Worm (Caenorhabditis elegans): Measurements from ENCODE around the gene col-77.

- TF ChIP-seq ama-1 (optimal IDR thresholded peaks at IDR 0.05) (no peak), pes-1 (GFP tag; IDR thresholded peaks at IDR 0.05) (peak; percentile 69), tra-4 (tag; optimal IDR thresholded peaks at IDR 0.05) (no peak), hnd-1 (tag; optimal IDR thresholded peaks at IDR 0.05) (no peak), ceh-13 (GFP tag; optimal IDR thresholded peaks at IDR 0.05) (no peak), F13C5.2 (tag; optimal IDR thresholded peaks at IDR 0.05) (peak; percentile 76), ets-7 (tag; optimal IDR thresholded peaks at IDR 0.05) (no peak), flt-1 (GFP tag; IDR thresholded peaks at IDR 0.05) (no peak), B0310.2 (tag; optimal IDR thresholded peaks at IDR 0.05) (no peak), hmg-4 (GFP tag; optimal IDR thresholded peaks at IDR 0.05) (no peak)
Observed at ce11 chrII:8325002-8325539, 34.1 kb downstream of the col-77 start, which contains the start of the genes ran-3 and C26D10.3.

All from whole organism, early embryonic.